Worm (Caenorhabditis elegans) whole organism, mixed stage, embryonic: Measurements from ENCODE around the gene str-77.

Experiments
- M03D4.4 ChIP-seq: sonication (generic microtip); optimal IDR thresholded peaks from 2 replicates; lab custom pipeline; 2017; ENCODE audit warnings: mild to moderate bottlenecking, missing genetic modification characterization, missing compliant biosample characterization
- ceh-39 ChIP-seq: fragments of 150-350 bp; optimal IDR thresholded peaks from 2 replicates; lab custom pipeline; 2014; ENCODE audit warnings: missing biosample characterization, missing genetic modification characterization
- ces-1 ChIP-seq: fragments of 150-350 bp; optimal IDR thresholded peaks from 2 replicates; lab custom pipeline; 2014; ENCODE audit warnings: missing biosample characterization, missing genetic modification reagents, missing genetic modification characterization
- flh-1 ChIP-seq: fragments of 200-800 bp; sonication (Bioruptor generic); optimal IDR thresholded peaks from 2 replicates; lab custom pipeline; 2018; ENCODE audit warnings: mild to moderate bottlenecking, missing genetic modification characterization, moderate library complexity, missing compliant biosample characterization
- ham-2 ChIP-seq: fragments of 200-800 bp; sonication (Bioruptor generic); optimal IDR thresholded peaks from 2 replicates; lab custom pipeline; 2018; ENCODE audit warnings: mild to moderate bottlenecking, missing genetic modification characterization, missing compliant biosample characterization
- hlh-1 ChIP-seq: fragments of 150-350 bp; optimal IDR thresholded peaks from 2 replicates; lab custom pipeline; 2014; ENCODE audit warnings: missing biosample characterization, missing genetic modification reagents, missing genetic modification characterization
- lin-32 ChIP-seq: fragments of 200-800 bp; sonication (Bioruptor generic); optimal IDR thresholded peaks from 2 replicates; lab custom pipeline; 2018; ENCODE audit warnings: mild to moderate bottlenecking, missing genetic modification characterization, missing compliant biosample characterization
- mab-5 ChIP-seq: fragments of 150-350 bp; optimal IDR thresholded peaks from 2 replicates; lab custom pipeline; 2014; ENCODE audit warnings: missing biosample characterization, missing genetic modification characterization
- mep-1 ChIP-seq: fragments of 150-350 bp; optimal IDR thresholded peaks from 2 replicates; lab custom pipeline; 2017; ENCODE audit warnings: missing biosample characterization, missing genetic modification reagents, missing genetic modification characterization, inconsistent platforms
- nhr-12 ChIP-seq: fragments of 150-350 bp; optimal IDR thresholded peaks from 2 replicates; lab custom pipeline; 2014; ENCODE audit warnings: missing biosample characterization, missing genetic modification characterization
- pha-4 ChIP-seq: fragments of 150-350 bp; optimal IDR thresholded peaks from 2 replicates; lab custom pipeline; 2018; ENCODE audit warnings: missing biosample characterization, missing genetic modification reagents, missing genetic modification characterization
- sem-2 ChIP-seq: fragments of 200-800 bp; sonication (Bioruptor generic); optimal IDR thresholded peaks from 2 replicates; lab custom pipeline; 2018; ENCODE audit warnings: mild to moderate bottlenecking, missing genetic modification characterization, missing compliant biosample characterization
- snpc-4 ChIP-seq: fragments of 150-350 bp; optimal IDR thresholded peaks from 2 replicates; lab custom pipeline; 2014; ENCODE audit warnings: missing biosample characterization, missing genetic modification characterization
- tbx-8 ChIP-seq: fragments of 200-800 bp; sonication (Bioruptor generic); optimal IDR thresholded peaks from 2 replicates; lab custom pipeline; 2018; ENCODE audit warnings: mild to moderate bottlenecking, missing genetic modification characterization, moderate library complexity, missing compliant biosample characterization
- unc-39 ChIP-seq: fragments of 150-350 bp; optimal IDR thresholded peaks from 2 replicates; lab custom pipeline; 2014; ENCODE audit warnings: missing biosample characterization, missing genetic modification characterization
- zip-8 ChIP-seq: fragments of 150-350 bp; optimal IDR thresholded peaks from 2 replicates; lab custom pipeline; 2014; ENCODE audit warnings: missing biosample characterization, missing genetic modification characterization
- ztf-11 ChIP-seq: fragments of 150-350 bp; optimal IDR thresholded peaks from 2 replicates; lab custom pipeline; 2014; ENCODE audit warnings: missing biosample characterization, missing genetic modification characterization

str-77 gene

ce11 chrV:17765077-17765476 lies 46.3 kb downstream of the str-77 start, which contains the start of the genes C47A10.16 and srh-283:
C47A10.16 (minus strand) TSS chrV:17765177.
srh-283 (plus strand) TSS chrV:17765348.
- TF ChIP-seq snpc-4 = no peak
- TF ChIP-seq ham-2 (GFP tag; lab: Kevin White, UChicago) = no peak
- TF ChIP-seq sem-2 = no peak
- no peak for TF ChIP-seq lin-32 (GFP tag; lab: Kevin White, UChicago)
- no peak for TF ChIP-seq mep-1 (tag; lab: Kevin White, UChicago)
- TF ChIP-seq ces-1 (GFP tag; lab: Kevin White, UChicago) = no peak
- no peak for TF ChIP-seq ztf-11 (tag; lab: Kevin White, UChicago)
- TF ChIP-seq ceh-39 (tag; lab: Kevin White, UChicago) = no peak

- no peak for TF ChIP-seq mab-5
- TF ChIP-seq pha-4 (tag; lab: Kevin White, UChicago) = no peak
- TF ChIP-seq unc-39 (tag; lab: Kevin White, UChicago) = no peak
- no peak for TF ChIP-seq lin-32 (GFP tag; lab: Kevin White, UChicago)
Measured at ce11 chrV:17767249-17767648, 48.5 kb downstream of the str-77 start, which contains the start of gene srh-284. srh-284 (plus strand) TSS chrV:17767549.

ce11 chrV:17767768-17768167 lies 49.0 kb downstream of the str-77 start:
- no peak for TF ChIP-seq snpc-4
- TF ChIP-seq nhr-12 = no peak
- TF ChIP-seq tbx-8 (GFP tag; lab: Kevin White, UChicago) = no peak
- no peak for TF ChIP-seq mep-1 (tag; lab: Kevin White, UChicago)
- TF ChIP-seq M03D4.4 (tag; lab: Kevin White, UChicago) = no peak
- no peak for TF ChIP-seq hlh-1
- TF ChIP-seq zip-8 = no peak
- no peak for TF ChIP-seq ces-1 (GFP tag; lab: Kevin White, UChicago)
- no peak for TF ChIP-seq flh-1 (GFP tag; lab: Kevin White, UChicago)
- no peak for TF ChIP-seq pha-4 (tag; lab: Kevin White, UChicago)
